Worm (Caenorhabditis elegans) whole organism, early embryonic: ENCODE data around the gene Y56A3A.6.

Experiments
- B0310.2 ChIP-seq: sonication (generic microtip); optimal IDR thresholded peaks from 2 replicates; lab custom pipeline; 2016; ENCODE audit warnings: mild to moderate bottlenecking, missing genetic modification characterization, missing compliant biosample characterization
- F13C5.2 ChIP-seq: sonication (generic microtip); optimal IDR thresholded peaks from 2 replicates; lab custom pipeline; 2017; ENCODE audit warnings: mild to moderate bottlenecking, missing genetic modification characterization, inconsistent platforms, missing compliant biosample characterization
- aly-1 ChIP-seq: sonication (generic microtip); optimal IDR thresholded peaks from 2 replicates; lab custom pipeline; 2016; ENCODE audit warnings: missing genetic modification characterization, missing compliant biosample characterization
- ama-1 ChIP-seq: fragments of 150-350 bp; optimal IDR thresholded peaks from 2 replicates; lab custom pipeline; 2014
- ceh-13 ChIP-seq: fragments of 200-800 bp; sonication (Bioruptor generic); optimal IDR thresholded peaks from 2 replicates; lab custom pipeline; 2018; ENCODE audit warnings: mild to moderate bottlenecking, missing genetic modification characterization, missing compliant biosample characterization
- ceh-36 ChIP-seq: sonication (generic microtip); optimal IDR thresholded peaks from 2 replicates; lab custom pipeline; 2016; ENCODE audit warnings: missing genetic modification characterization, inconsistent platforms, missing compliant biosample characterization
- ets-7 ChIP-seq: sonication (generic microtip); optimal IDR thresholded peaks from 2 replicates; lab custom pipeline; 2016; ENCODE audit warnings: missing genotype, missing genetic modification characterization, missing compliant biosample characterization
- flt-1 ChIP-seq: fragments of 200-800 bp; sonication (Bioruptor generic); IDR thresholded peaks from 2 replicates; pipeline ENCODE4 v1.3.6; 2022; ENCODE audit warnings: missing genetic modification characterization, missing compliant biosample characterization
- hmbx-1 ChIP-seq: sonication (generic microtip); optimal IDR thresholded peaks from 2 replicates; lab custom pipeline; 2016; ENCODE audit warnings: mild to moderate bottlenecking, missing genetic modification characterization, missing compliant biosample characterization
- hmg-4 ChIP-seq: fragments of 200-800 bp; sonication (Bioruptor generic); optimal IDR thresholded peaks from 2 replicates; lab custom pipeline; 2018; ENCODE audit warnings: mild to moderate bottlenecking, missing genetic modification characterization, missing compliant biosample characterization
- hnd-1 ChIP-seq: sonication (generic microtip); optimal IDR thresholded peaks from 2 replicates; lab custom pipeline; 2016; ENCODE audit warnings: missing genetic modification characterization, missing compliant biosample characterization
- pes-1 ChIP-seq: fragments of 200-800 bp; sonication (Bioruptor generic); IDR thresholded peaks from 2 replicates; pipeline ENCODE4 v1.3.6; 2022; ENCODE audit warnings: missing genetic modification reagents, missing genetic modification characterization, missing compliant biosample characterization
- scrt-1 ChIP-seq: fragments of 200-800 bp; sonication (Bioruptor generic); IDR thresholded peaks from 2 replicates; pipeline ENCODE4 v1.3.6; 2022; ENCODE audit warnings: missing genetic modification characterization, missing compliant biosample characterization
- sea-1 ChIP-seq: fragments of 200-800 bp; sonication (Bioruptor generic); conservative IDR thresholded peaks from 2 replicates; pipeline ENCODE4 v1.3.6; 2022; ENCODE audit warnings: missing genetic modification characterization, missing compliant biosample characterization
- tbx-11 ChIP-seq: fragments of 200-800 bp; sonication (Bioruptor generic); IDR thresholded peaks from 2 replicates; pipeline ENCODE4 v1.3.6; 2022; ENCODE audit warnings: missing genetic modification characterization, missing compliant biosample characterization
- tbx-37 ChIP-seq: fragments of 200-800 bp; sonication (Bioruptor generic); conservative IDR thresholded peaks from 2 replicates; pipeline ENCODE4 v1.3.6; 2022; ENCODE audit warnings: missing genetic modification reagents, missing genetic modification characterization, missing compliant biosample characterization
- tra-4 ChIP-seq: sonication (generic microtip); optimal IDR thresholded peaks from 2 replicates; lab custom pipeline; 2017; ENCODE audit warnings: missing genetic modification characterization, missing compliant biosample characterization

Y56A3A.6 gene

ce11 chrIII:11874242-11874641 is 4.4 kb downstream of the Y56A3A.6 start:
- TF ChIP-seq ceh-36 (tag; lab: Kevin White, UChicago) (no peak), hmbx-1 (tag; lab: Kevin White, UChicago) (no peak), sea-1 (no peak), B0310.2 (tag; lab: Kevin White, UChicago) (no peak), ceh-13 (no peak), hnd-1 (tag; lab: Kevin White, UChicago) (no peak), flt-1 (GFP tag; lab: Robert Waterston, UW) (no peak)

ce11 chrIII:11871617-11872016 is 7.0 kb downstream of the Y56A3A.6 start:
- TF ChIP-seq hmbx-1 (tag; lab: Kevin White, UChicago) (no peak), hmg-4 (no peak), tra-4 (tag; lab: Kevin White, UChicago) (no peak), ama-1 (no peak), pes-1 (no peak), ceh-13 (no peak), aly-1 (tag; lab: Kevin White, UChicago) (no peak), hnd-1 (tag; lab: Kevin White, UChicago) (no peak), F13C5.2 (tag; lab: Kevin White, UChicago) (no peak), ets-7 (tag; lab: Kevin White, UChicago) (no peak)

- TF ChIP-seq pes-1: peak; percentile 43; the same call in 1 of the 2 replicates
- no peak for TF ChIP-seq tbx-11
- no peak for TF ChIP-seq sea-1
- peak; percentile 72 for TF ChIP-seq hmg-4
- TF ChIP-seq tra-4 (tag; lab: Kevin White, UChicago): no peak
- peak; percentile 55 for TF ChIP-seq F13C5.2 (tag; lab: Kevin White, UChicago)
- peak; percentile 51 for TF ChIP-seq tbx-37
- no peak for TF ChIP-seq ceh-36 (tag; lab: Kevin White, UChicago)
- no peak for TF ChIP-seq ets-7 (tag; lab: Kevin White, UChicago)
Measured at ce11 chrIII:11870009-11870408, 8.6 kb downstream of the Y56A3A.6 start.

DNA sequence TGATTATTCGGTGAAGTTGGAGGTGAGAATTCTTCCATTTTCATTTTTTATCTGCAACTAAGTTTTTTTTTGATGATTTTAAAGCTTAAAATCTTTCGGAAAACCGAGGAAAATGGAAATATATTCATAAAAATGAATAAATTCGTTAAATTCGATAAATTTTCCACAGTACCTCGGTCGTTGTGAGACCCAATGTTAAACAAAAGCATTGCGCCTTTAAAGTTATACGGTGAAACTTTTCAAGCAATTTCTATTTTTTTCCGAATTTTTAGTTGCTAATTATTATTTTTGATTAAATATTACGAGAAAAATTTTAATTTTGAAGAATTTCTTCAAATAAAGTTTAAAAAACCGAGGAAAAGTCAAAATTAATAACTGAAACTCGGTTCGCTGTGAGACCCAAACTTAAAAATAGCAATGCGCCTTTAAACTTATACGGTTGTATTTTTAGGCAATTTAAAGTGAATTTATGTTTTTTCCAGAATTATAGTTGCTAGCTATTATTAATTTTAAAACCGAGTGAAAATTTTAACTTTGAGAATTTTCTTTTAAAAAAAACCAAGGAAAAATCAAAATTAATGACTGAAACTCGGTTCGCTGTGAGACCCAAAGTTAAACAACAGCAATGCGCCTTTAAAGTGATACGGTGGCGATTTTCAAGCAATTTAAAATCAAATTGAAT is 9.2 kb downstream of the Y56A3A.6 start, which contains the start of gene taf-12:
Gene taf-12 (minus strand): TSS at position 51 of the 682 bp plus-strand sequence.
- TF ChIP-seq F13C5.2 (tag; lab: Kevin White, UChicago) (no peak), hmbx-1 (tag; lab: Kevin White, UChicago) (no peak), hmg-4 (no peak), ama-1 (no peak), ets-7 (tag; lab: Kevin White, UChicago) (no peak), pes-1 (no peak), scrt-1 (GFP tag; lab: Robert Waterston, UW) (no peak)

ce11 chrIII:11866127-11866526 is 12.5 kb downstream of the Y56A3A.6 start:
- TF ChIP-seq B0310.2 (tag; lab: Kevin White, UChicago) (no peak), ceh-36 (tag; lab: Kevin White, UChicago) (no peak), pes-1 (no peak), ama-1 (no peak), ets-7 (tag; lab: Kevin White, UChicago) (no peak), hmg-4 (no peak), F13C5.2 (tag; lab: Kevin White, UChicago) (no peak), tbx-11 (no peak), hmbx-1 (tag; lab: Kevin White, UChicago) (no peak), tra-4 (tag; lab: Kevin White, UChicago) (no peak), ceh-13 (no peak), tbx-37 (no peak)

DNA sequence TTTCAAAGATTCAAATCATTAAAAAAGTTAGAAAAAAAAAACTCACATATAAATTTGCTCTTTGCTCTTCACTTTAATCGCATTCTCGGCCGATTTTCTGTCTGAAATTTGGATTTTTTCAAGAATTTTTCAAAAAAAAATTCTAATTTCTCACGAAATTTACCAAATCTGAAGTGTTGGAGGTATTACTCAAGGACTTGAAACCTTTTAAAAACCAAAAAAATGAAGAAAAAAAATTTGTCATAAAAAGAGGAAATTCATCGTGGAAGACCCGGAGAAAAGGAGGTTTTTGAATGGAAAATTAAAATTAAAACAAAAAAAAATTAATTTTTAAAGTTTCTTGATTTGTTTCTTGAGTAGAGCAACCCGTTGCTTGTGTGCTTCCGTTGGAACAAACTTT is 16.5 kb downstream of the Y56A3A.6 start, which contains the start of gene Y56A3A.2:
Gene Y56A3A.2 (minus strand): TSS at position 101 of the 400 bp plus-strand sequence.
- TF ChIP-seq B0310.2 (tag; lab: Kevin White, UChicago) (no peak), ceh-13 (no peak), tbx-37 (no peak), sea-1 (no peak), aly-1 (tag; lab: Kevin White, UChicago) (no peak), F13C5.2 (tag; lab: Kevin White, UChicago) (no peak), tra-4 (tag; lab: Kevin White, UChicago) (no peak), hmg-4 (no peak), ets-7 (tag; lab: Kevin White, UChicago) (no peak), tbx-11 (no peak), ceh-36 (tag; lab: Kevin White, UChicago) (no peak), pes-1 (no peak), scrt-1 (GFP tag; lab: Robert Waterston, UW) (no peak), hmbx-1 (tag; lab: Kevin White, UChicago) (no peak), hnd-1 (tag; lab: Kevin White, UChicago) (no peak), ama-1 (no peak), flt-1 (GFP tag; lab: Robert Waterston, UW) (no peak)

- no peak for TF ChIP-seq pes-1
- no peak for TF ChIP-seq tra-4 (tag; lab: Kevin White, UChicago)
- no peak for TF ChIP-seq hmbx-1 (tag; lab: Kevin White, UChicago)
- TF ChIP-seq tbx-11: no peak
- no peak for TF ChIP-seq ceh-13
- no peak for TF ChIP-seq aly-1 (tag; lab: Kevin White, UChicago)
- no peak for TF ChIP-seq flt-1 (GFP tag; lab: Robert Waterston, UW)
- TF ChIP-seq scrt-1 (GFP tag; lab: Robert Waterston, UW): no peak
- no peak for TF ChIP-seq hnd-1 (tag; lab: Kevin White, UChicago)
- no peak for TF ChIP-seq ama-1
- no peak for TF ChIP-seq ets-7 (tag; lab: Kevin White, UChicago)
- TF ChIP-seq tbx-37: no peak
- no peak for TF ChIP-seq ceh-36 (tag; lab: Kevin White, UChicago)
- no peak for TF ChIP-seq B0310.2 (tag; lab: Kevin White, UChicago)
- TF ChIP-seq sea-1: no peak
- no peak for TF ChIP-seq F13C5.2 (tag; lab: Kevin White, UChicago)
- no peak for TF ChIP-seq hmg-4
Measured at ce11 chrIII:11861123-11861522, 17.5 kb downstream of the Y56A3A.6 start.
